Worm (Caenorhabditis elegans) whole organism, young adult: ENCODE measurements around the gene glb-11.

ENCODE experiments used
- B0261.1 ChIP-seq: sonication (generic microtip); optimal IDR thresholded peaks from 2 replicates; lab custom pipeline; 2016; ENCODE audit warnings: mild to moderate bottlenecking, missing genetic modification characterization, moderate library complexity, missing compliant biosample characterization
- F57C9.4 ChIP-seq: sonication (generic microtip); optimal IDR thresholded peaks from 2 replicates; lab custom pipeline; 2017; ENCODE audit warnings: mild to moderate bottlenecking, missing genetic modification characterization, missing compliant biosample characterization
- K12H6.12 ChIP-seq: fragments of 200-800 bp; sonication (Bioruptor generic); optimal IDR thresholded peaks from 2 replicates; lab custom pipeline; 2018; ENCODE audit warnings: mild to moderate bottlenecking, missing genetic modification characterization, missing compliant biosample characterization
- Y53G8AR.9 ChIP-seq: fragments of 200-800 bp; sonication (Bioruptor generic); conservative IDR thresholded peaks from 2 replicates; pipeline ENCODE4 v1.3.6; 2022; ENCODE audit warnings: missing genetic modification reagents, missing genetic modification characterization, missing compliant biosample characterization
- attf-5 ChIP-seq: fragments of 200-800 bp; sonication (Bioruptor generic); optimal IDR thresholded peaks from 2 replicates; lab custom pipeline; 2018; ENCODE audit warnings: mild to moderate bottlenecking, missing genetic modification characterization, missing compliant biosample characterization
- nhr-80 ChIP-seq: sonication (generic microtip); optimal IDR thresholded peaks from 2 replicates; lab custom pipeline; 2016; ENCODE audit warnings: missing genetic modification characterization, missing compliant biosample characterization
- rpc-1 ChIP-seq, 2 experiments: fragments of 150-350 bp in 1 of 2; sonication (generic microtip) in 1 of 2; optimal IDR thresholded peaks; 2 replicates each; lab custom pipeline; 2014 to 2018; ENCODE audit warnings: missing biosample characterization in 1 of 2, missing genetic modification characterization in 1 of 2, missing genetic modification reagents in 1 of 2, missing genotype in 1 of 2
- somi-1 ChIP-seq: fragments of 200-800 bp; sonication (Bioruptor generic); optimal IDR thresholded peaks from 2 replicates; lab custom pipeline; 2018; ENCODE audit warnings: mild to moderate bottlenecking, missing genetic modification characterization, missing compliant biosample characterization
- xnd-1 ChIP-seq: sonication (generic microtip); optimal IDR thresholded peaks from 2 replicates; lab custom pipeline; 2016; ENCODE audit warnings: missing genotype, missing genetic modification reagents, missing genetic modification characterization, missing compliant biosample characterization
- ztf-28 ChIP-seq: fragments of 200-800 bp; sonication (Bioruptor generic); IDR thresholded peaks from 2 replicates; pipeline ENCODE4 v1.3.6; 2022; ENCODE audit warnings: missing genetic modification reagents, missing genetic modification characterization, missing compliant biosample characterization

Gene glb-11

DNA sequence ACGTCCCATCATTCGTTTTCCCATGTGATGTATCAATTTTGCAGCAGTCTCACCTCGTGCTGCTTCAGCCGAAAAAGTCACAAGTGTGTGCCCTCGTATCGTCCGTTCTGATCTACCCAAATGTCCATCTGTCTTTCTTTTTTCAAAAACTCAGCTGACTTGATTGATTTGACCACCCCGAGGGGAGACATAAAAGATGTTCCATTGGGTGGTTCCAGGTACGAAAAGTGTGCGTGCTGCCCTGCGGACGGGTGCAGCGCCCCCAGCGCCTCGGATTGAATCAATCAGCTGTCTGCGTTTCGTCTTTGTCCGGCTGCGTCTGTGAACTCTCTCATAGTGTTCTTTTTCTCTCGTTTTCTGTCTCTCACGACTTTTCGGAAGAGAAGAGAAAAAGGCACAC is 38.8 kb downstream of the glb-11 start (continued):
- TF ChIP-seq B0261.1 (no peak), rpc-1 (optimal IDR thresholded peaks at IDR 0.05; lab: Kevin White, UChicago) (no peak), rpc-1 (tag; optimal IDR thresholded peaks at IDR 0.05; lab: Kevin White, UChicago) (no peak), attf-5 (peak; percentile 79), F57C9.4 (tag; lab: Kevin White, UChicago) (no peak), Y53G8AR.9 (GFP tag; lab: Robert Waterston, UW) (0 out of 2 replicates have a peak, but pooled peaks have one; percentile 22), ztf-28 (GFP tag; lab: Robert Waterston, UW) (no peak), somi-1 (GFP tag; lab: Kevin White, UChicago) (peak; percentile 71), K12H6.12 (peak; percentile 25)

- TF ChIP-seq nhr-80 (tag; lab: Kevin White, UChicago) (peak; percentile 52), xnd-1 (tag; lab: Kevin White, UChicago) (no peak)
Observed at ce11 chrIII:3952058-3952457, 39.9 kb downstream of the glb-11 start.
